Worm (Caenorhabditis elegans) whole organism, young adult: ENCODE data around the gene fbxc-34.

Experiments used
- F57A8.1 ChIP-seq: fragments of 200-800 bp; sonication (Bioruptor generic); optimal IDR thresholded peaks from 2 replicates; lab custom pipeline; 2018; ENCODE audit warnings: mild to moderate bottlenecking, missing genetic modification characterization, moderate library complexity, missing compliant biosample characterization
- ZK185.1 ChIP-seq: sonication (generic microtip); optimal IDR thresholded peaks from 2 replicates; lab custom pipeline; 2016; ENCODE audit warnings: mild to moderate bottlenecking, missing genetic modification characterization, missing compliant biosample characterization; ENCODE audit not compliant: poor library complexity, severe bottlenecking
- bed-1 ChIP-seq: fragments of 200-800 bp; sonication (Bioruptor generic); IDR thresholded peaks from 2 replicates; pipeline ENCODE4 v1.3.6; 2022; ENCODE audit warnings: missing genetic modification reagents, missing genetic modification characterization, missing compliant biosample characterization
- gei-17 ChIP-seq: fragments of 200-800 bp; sonication (Bioruptor generic); optimal IDR thresholded peaks from 2 replicates; lab custom pipeline; 2018; ENCODE audit warnings: mild to moderate bottlenecking, missing genetic modification characterization, missing compliant biosample characterization
- lag-1 ChIP-seq: fragments of 200-800 bp; sonication (Bioruptor generic); IDR thresholded peaks from 2 replicates; pipeline ENCODE4 v1.3.6; 2022; ENCODE audit warnings: missing genetic modification reagents, missing genetic modification characterization, missing compliant biosample characterization
- lin-35 ChIP-seq, 3 experiments: fragments of 150-350 bp in 2 of 3; sonication (generic microtip) in 1 of 3; optimal IDR thresholded peaks; 2 replicates each; lab custom pipeline; 2014 to 2018; ENCODE audit warnings: missing biosample characterization in 3 of 3, missing genetic modification characterization in 3 of 3, missing genetic modification reagents in 3 of 3
- nfya-1 ChIP-seq: sonication (generic microtip); optimal IDR thresholded peaks from 2 replicates; lab custom pipeline; 2017; ENCODE audit warnings: antibody characterized with exemption, missing compliant biosample characterization, missing genetic modification characterization, borderline replicate concordance; ENCODE audit not compliant: insufficient read depth
- zfh-2 ChIP-seq: fragments of 200-800 bp; sonication (Bioruptor generic); conservative IDR thresholded peaks from 2 replicates; pipeline ENCODE4 v1.3.6; 2022; ENCODE audit warnings: missing genetic modification reagents, missing genetic modification characterization, missing compliant biosample characterization

DNA sequence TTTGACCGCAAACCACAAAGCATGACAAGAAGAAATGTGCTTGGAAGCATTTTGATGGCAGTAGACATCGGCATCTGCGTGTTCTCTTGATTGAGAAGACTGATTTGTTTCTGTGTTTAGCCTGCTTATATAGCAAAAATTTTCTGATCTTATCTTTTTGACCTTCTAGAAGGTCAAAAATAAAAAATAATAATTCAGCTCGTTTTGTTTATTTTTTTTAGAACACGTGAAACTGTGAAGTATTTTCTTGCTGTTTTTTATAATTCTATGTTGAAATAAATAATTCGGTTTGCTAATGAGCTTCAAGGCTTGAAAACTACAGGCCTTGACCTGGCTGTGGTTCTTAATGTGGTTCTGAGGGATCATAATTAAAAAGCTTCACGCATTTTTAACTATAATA, 3.6 kb upstream of the fbxc-34 start, which contains the start of gene R07C3.13:
- no peak for TF ChIP-seq bed-1 (GFP tag; lab: Robert Waterston, UW)
- TF ChIP-seq nfya-1 = no peak
- TF ChIP-seq zfh-2 = no peak
- no peak for TF ChIP-seq ZK185.1
- TF ChIP-seq F57A8.1 (GFP tag; lab: Kevin White, UChicago) = no peak
- no peak for TF ChIP-seq lin-35 (GFP tag; optimal IDR thresholded peaks at IDR 0.05; lab: Kevin White, UChicago)
- no peak for TF ChIP-seq lag-1 (GFP tag; lab: Robert Waterston, UW)
- TF ChIP-seq gei-17 (GFP tag; lab: Kevin White, UChicago) = no peak
